Worm (Caenorhabditis elegans) whole organism, L2 larva: ENCODE results near the gene pigc-1.

ENCODE experiments used
- aly-2 ChIP-seq: fragments of 150-350 bp; optimal IDR thresholded peaks from 2 replicates; lab custom pipeline; 2014; ENCODE audit warnings: missing biosample characterization, missing genetic modification characterization
- ama-1 ChIP-seq: fragments of 150-350 bp; optimal IDR thresholded peaks from 2 replicates; lab custom pipeline; 2018; ENCODE audit warnings: inconsistent platforms
- ceh-16 ChIP-seq: fragments of 150-350 bp; optimal IDR thresholded peaks from 2 replicates; lab custom pipeline; 2014; ENCODE audit warnings: missing biosample characterization, missing genetic modification characterization
- crh-2 ChIP-seq: sonication (generic microtip); optimal IDR thresholded peaks from 2 replicates; lab custom pipeline; 2017; ENCODE audit warnings: missing biosample characterization, missing genetic modification characterization
- nhr-10 ChIP-seq: sonication (generic microtip); optimal IDR thresholded peaks from 2 replicates; lab custom pipeline; 2017; ENCODE audit warnings: missing biosample characterization, missing genetic modification characterization
- nhr-11 ChIP-seq: fragments of 150-350 bp; optimal IDR thresholded peaks from 2 replicates; lab custom pipeline; 2014; ENCODE audit warnings: missing biosample characterization, missing genetic modification characterization
- unc-39 ChIP-seq: fragments of 150-350 bp; optimal IDR thresholded peaks from 2 replicates; lab custom pipeline; 2014; ENCODE audit warnings: missing biosample characterization, missing genetic modification characterization
- unc-55 ChIP-seq: fragments of 150-350 bp; sonication (generic microtip); optimal IDR thresholded peaks from 3 replicates; lab custom pipeline; 2014; ENCODE audit warnings: missing biosample characterization, missing genetic modification reagents, missing genetic modification characterization
- unc-62 ChIP-seq: fragments of 150-350 bp; optimal IDR thresholded peaks from 2 replicates; lab custom pipeline; 2014; ENCODE audit warnings: missing biosample characterization, missing genetic modification reagents, missing genetic modification characterization
- zag-1 ChIP-seq: fragments of 150-350 bp; optimal IDR thresholded peaks from 2 replicates; lab custom pipeline; 2014; ENCODE audit warnings: missing biosample characterization, missing genetic modification characterization

DNA sequence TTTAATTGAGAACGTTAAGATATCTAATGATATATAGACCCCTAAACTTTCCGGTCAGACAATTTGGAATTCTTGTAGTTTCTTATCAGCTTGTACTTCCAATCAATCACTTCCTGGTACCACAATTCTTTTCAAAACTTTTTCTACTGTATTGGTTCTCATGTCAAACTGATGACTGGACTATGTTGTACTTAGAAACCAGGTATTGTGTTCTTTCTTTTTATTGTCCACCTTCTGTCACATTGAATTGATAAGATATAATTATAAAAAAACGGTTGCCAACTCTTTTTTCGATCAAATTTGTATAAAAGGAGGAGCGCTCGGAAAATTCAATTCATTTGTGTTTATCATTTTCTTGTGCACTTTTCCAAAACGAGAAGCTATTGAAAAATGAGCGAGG lies 35.3 kb upstream of the pigc-1 start, which contains the start of gene C10C5.4:
- no peak for TF ChIP-seq nhr-11 (tag; lab: Kevin White, UChicago)
- no peak for TF ChIP-seq ceh-16 (tag; lab: Kevin White, UChicago)
- no peak for TF ChIP-seq nhr-10
- TF ChIP-seq ama-1 (lab: Kevin White, UChicago): no peak
- no peak for TF ChIP-seq aly-2
- TF ChIP-seq unc-62: no peak
- TF ChIP-seq unc-39 (tag; lab: Kevin White, UChicago): no peak
- no peak for TF ChIP-seq crh-2 (tag; lab: Kevin White, UChicago)
- TF ChIP-seq zag-1 (tag; lab: Kevin White, UChicago): no peak
- TF ChIP-seq unc-55 (GFP tag; lab: Kevin White, UChicago): no peak
